Fruit fly (Drosophila melanogaster): ENCODE measurements around the gene Vha26.

Vha26 gene

DNA sequence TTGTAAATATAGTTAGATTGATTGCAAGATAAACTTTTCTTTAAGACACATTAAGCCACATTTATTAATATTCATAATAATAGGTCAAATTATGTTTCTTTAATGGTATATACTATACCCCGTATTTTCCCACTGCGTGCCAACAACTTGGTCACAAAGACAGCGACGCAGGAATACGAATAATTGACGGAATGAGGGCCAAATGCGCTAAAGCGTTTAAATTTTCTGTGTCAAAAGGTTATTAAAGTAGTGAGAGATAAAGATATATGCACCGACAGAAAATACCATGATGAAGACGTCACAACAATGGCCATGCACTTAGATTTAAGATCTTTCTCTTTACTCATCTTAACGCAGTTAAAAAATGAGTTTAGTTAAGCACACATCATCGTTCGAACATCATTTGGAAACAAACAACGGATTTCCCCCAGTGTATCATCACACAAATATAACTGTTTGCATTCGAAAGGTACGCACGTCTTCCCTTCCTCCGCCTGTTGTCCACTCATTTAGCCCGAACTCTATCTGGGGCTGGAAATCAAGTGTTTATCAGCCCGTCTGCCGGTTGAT lies 28.9 kb downstream of the Vha26 start (continued):
- no peak for TF ChIP-seq BEAF-32 (GFP tag; optimal IDR thresholded peaks at IDR 0.05)
- no peak for TF ChIP-seq pan (optimal IDR thresholded peaks at IDR 0.05)
- peak in 1 of 2 experiments; percentile 68 for TF ChIP-seq pan (GFP tag; optimal IDR thresholded peaks at IDR 0.05 in 1 of 2, IDR thresholded peaks at IDR 0.05 in 1 of 2)
- TF ChIP-seq Dad (GFP tag; optimal IDR thresholded peaks at IDR 0.05) = peak; percentile 23
- TF ChIP-seq CG12104 (GFP tag; optimal IDR thresholded peaks at IDR 0.05) = peak; percentile 73
- TF ChIP-seq CG6765 (GFP tag; optimal IDR thresholded peaks at IDR 0.05) = no peak
- peak; percentile 71 for TF ChIP-seq CG12769 (tag; optimal IDR thresholded peaks at IDR 0.05)
- TF ChIP-seq Optix (GFP tag; IDR thresholded peaks at IDR 0.05) = peak; percentile 71; the same call in 2 of the 3 replicates
- TF ChIP-seq CG11695 (GFP tag; IDR thresholded peaks at IDR 0.05) = peak; percentile 41; the same call in 1 of the 3 replicates
- TF ChIP-seq jigr1 (GFP tag; IDR thresholded peaks at IDR 0.05) = peak; percentile 65; the same call in 1 of the 3 replicates
- peak; percentile 68 for TF ChIP-seq Hr3 (GFP tag; optimal IDR thresholded peaks at IDR 0.05)

DNA sequence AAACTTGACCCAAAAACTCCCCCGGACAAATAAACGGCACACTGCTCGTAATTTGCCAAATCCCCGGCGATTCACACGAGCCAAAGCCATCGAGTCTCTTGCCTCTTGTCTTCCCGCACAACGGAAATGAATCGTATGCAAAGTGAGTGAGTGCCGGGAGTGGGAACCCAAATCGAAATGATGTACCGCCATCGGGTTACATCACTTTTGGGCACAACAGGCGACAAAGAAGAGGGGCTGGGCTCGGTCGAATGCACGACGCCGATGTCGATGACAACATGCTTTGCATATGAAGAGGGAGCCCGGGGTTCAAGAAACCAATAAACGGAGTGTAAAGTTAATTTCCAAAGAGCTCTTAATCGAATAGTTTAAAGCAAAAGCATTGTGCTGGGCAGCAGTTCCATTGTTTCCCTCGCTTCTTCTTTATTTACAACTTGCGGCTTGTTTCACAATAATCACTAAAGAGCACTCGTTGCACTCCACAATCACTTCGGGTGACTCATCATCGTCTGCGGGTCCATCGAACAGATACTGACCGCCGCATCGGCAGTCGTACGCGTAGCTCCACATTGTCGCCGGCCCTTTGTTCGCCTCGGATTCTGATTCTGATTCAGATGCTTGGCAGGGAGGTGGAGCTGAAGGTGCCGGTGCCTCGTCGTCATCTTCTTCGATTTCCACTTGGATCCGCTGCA lies 30.3 kb downstream of the Vha26 start:
- TF ChIP-seq ems (GFP tag; optimal IDR thresholded peaks at IDR 0.05) = no peak
- TF ChIP-seq emc (GFP tag; optimal IDR thresholded peaks at IDR 0.05) = no peak
- TF ChIP-seq Dfd (GFP tag; optimal IDR thresholded peaks at IDR 0.05) = no peak
- TF ChIP-seq CG8944 (GFP tag; optimal IDR thresholded peaks at IDR 0.05) = no peak
- no peak for TF ChIP-seq CG2129 (GFP tag; IDR thresholded peaks at IDR 0.05; ENCODE audit: partially characterized antibody)
- no peak for TF ChIP-seq CG14667 (GFP tag; IDR thresholded peaks at IDR 0.05)
- TF ChIP-seq Spps (tag; optimal IDR thresholded peaks at IDR 0.05) = no peak
- TF ChIP-seq eyg (GFP tag; optimal IDR thresholded peaks at IDR 0.05) = no peak
- no peak for TF ChIP-seq NK7.1 (GFP tag; optimal IDR thresholded peaks at IDR 0.05)
- no peak for TF ChIP-seq cas (GFP tag; IDR thresholded peaks at IDR 0.05)
- TF ChIP-seq unpg (GFP tag; optimal IDR thresholded peaks at IDR 0.05) = no peak
- peak; percentile 41 for TF ChIP-seq CG12769 (tag; optimal IDR thresholded peaks at IDR 0.05)
- TF ChIP-seq Dll (GFP tag; IDR thresholded peaks at IDR 0.05; ENCODE audit: partially characterized antibody) = no peak
- TF ChIP-seq Deaf1 (tag; optimal IDR thresholded peaks at IDR 0.05) = peak; percentile 24
- TF ChIP-seq cad (GFP tag; optimal IDR thresholded peaks at IDR 0.05) = no peak
- TF ChIP-seq CG3838 (GFP tag; optimal IDR thresholded peaks at IDR 0.05) = no peak
- no peak for TF ChIP-seq Ravus (GFP tag; IDR thresholded peaks at IDR 0.05)
- peak; percentile 43 for TF ChIP-seq kni (GFP tag; optimal IDR thresholded peaks at IDR 0.05)
- no peak for TF ChIP-seq Nf-YA (GFP tag; IDR thresholded peaks at IDR 0.05)
- no peak for TF ChIP-seq CG15601 (tag; optimal IDR thresholded peaks at IDR 0.05)
- no peak for TF ChIP-seq ato (GFP tag; IDR thresholded peaks at IDR 0.05; ENCODE audit: partially characterized antibody)
- TF ChIP-seq CG11456 (GFP tag; IDR thresholded peaks at IDR 0.05) = no peak
- no peak for TF ChIP-seq CG17612 (GFP tag; IDR thresholded peaks at IDR 0.05)
- TF ChIP-seq HmgD (GFP tag; optimal IDR thresholded peaks at IDR 0.05) = no peak
- TF ChIP-seq ase (GFP tag; IDR thresholded peaks at IDR 0.05) = no peak
- no peak for TF ChIP-seq lmd (GFP tag; IDR thresholded peaks at IDR 0.05)
- TF ChIP-seq vnd (GFP tag; IDR thresholded peaks at IDR 0.05; ENCODE audit: partially characterized antibody) = no peak
- TF ChIP-seq jigr1 (GFP tag; IDR thresholded peaks at IDR 0.05) = no peak
- no peak for TF ChIP-seq CG8089 (GFP tag; optimal IDR thresholded peaks at IDR 0.05)
- TF ChIP-seq CG1529 (GFP tag; optimal IDR thresholded peaks at IDR 0.05) = no peak
- no peak for TF ChIP-seq CG31224 (GFP tag; IDR thresholded peaks at IDR 0.05)
- TF ChIP-seq zen (tag; optimal IDR thresholded peaks at IDR 0.05) = no peak
- no peak for TF ChIP-seq sim (GFP tag; IDR thresholded peaks at IDR 0.05)
- no peak for TF ChIP-seq CG2202 (tag; optimal IDR thresholded peaks at IDR 0.05)
- TF ChIP-seq Neu2 (GFP tag; optimal IDR thresholded peaks at IDR 0.05; ENCODE audit: borderline replicate concordance) = no peak
- no peak for TF ChIP-seq bowl (GFP tag; IDR thresholded peaks at IDR 0.05)
- no peak for TF ChIP-seq klu (GFP tag; IDR thresholded peaks at IDR 0.05)
- TF ChIP-seq CG1024 (GFP tag; IDR thresholded peaks at IDR 0.05) = no peak
- no peak for TF ChIP-seq BEAF-32 (GFP tag; optimal IDR thresholded peaks at IDR 0.05)
- no peak for TF ChIP-seq bcd (GFP tag; optimal IDR thresholded peaks at IDR 0.05)
- TF ChIP-seq tin (GFP tag; optimal IDR thresholded peaks at IDR 0.05) = no peak

Data from whole organism, embryonic.